Fruit fly (Drosophila melanogaster) whole organism, adult: Measurements from ENCODE around the gene CG31955.

Experiments
- CG11617 ChIP-seq: fragments of 200-800 bp; sonication (Bioruptor generic); optimal IDR thresholded peaks from 2 replicates; lab custom pipeline; 2017; ENCODE audit warnings: mild to moderate bottlenecking, missing biosample characterization, missing genetic modification reagents, missing genetic modification characterization
- CG12768 ChIP-seq: fragments of 200-800 bp; sonication (Bioruptor generic); optimal IDR thresholded peaks from 2 replicates; lab custom pipeline; 2017; ENCODE audit warnings: missing biosample characterization, missing genetic modification characterization, mild to moderate bottlenecking, moderate library complexity, missing genetic modification reagents
- CG14711 ChIP-seq: fragments of 200-800 bp; sonication (Bioruptor generic); optimal IDR thresholded peaks from 2 replicates; lab custom pipeline; 2018; ENCODE audit warnings: missing biosample characterization, mild to moderate bottlenecking, missing genetic modification characterization, moderate library complexity
- CG33017 ChIP-seq: fragments of 200-800 bp; sonication (Bioruptor generic); optimal IDR thresholded peaks from 2 replicates; lab custom pipeline; 2018; ENCODE audit warnings: missing biosample characterization, mild to moderate bottlenecking, missing genetic modification characterization, moderate library complexity
- CG5204 ChIP-seq: fragments of 200-800 bp; sonication (Bioruptor generic); optimal IDR thresholded peaks from 2 replicates; lab custom pipeline; 2016; ENCODE audit warnings: missing biosample characterization, missing genetic modification characterization
- CG7045 ChIP-seq: fragments of 200-800 bp; sonication (Bioruptor generic); optimal IDR thresholded peaks from 2 replicates; lab custom pipeline; 2017; ENCODE audit warnings: missing biosample characterization, mild to moderate bottlenecking, missing genetic modification characterization
- CG7101 ChIP-seq: fragments of 200-800 bp; sonication (Bioruptor generic); optimal IDR thresholded peaks from 2 replicates; lab custom pipeline; 2018; ENCODE audit warnings: missing biosample characterization, mild to moderate bottlenecking, missing genetic modification characterization, moderate library complexity
- Clk ChIP-seq: fragments of 200-800 bp; sonication (Bioruptor generic); optimal IDR thresholded peaks from 2 replicates; lab custom pipeline; 2017; ENCODE audit warnings: missing biosample characterization, missing genetic modification characterization
- Crg-1 ChIP-seq: fragments of 200-800 bp; sonication (Bioruptor generic); optimal IDR thresholded peaks from 2 replicates; lab custom pipeline; 2016; ENCODE audit warnings: missing biosample characterization, missing genetic modification characterization
- Hr96 ChIP-seq: fragments of 200-800 bp; sonication (Bioruptor generic); optimal IDR thresholded peaks from 2 replicates; lab custom pipeline; 2016; ENCODE audit warnings: missing biosample characterization, missing genetic modification characterization
- Mnt ChIP-seq: fragments of 200-800 bp; sonication (Bioruptor generic); optimal IDR thresholded peaks from 2 replicates; lab custom pipeline; 2016; ENCODE audit warnings: missing biosample characterization, mild to moderate bottlenecking, missing genetic modification characterization
- bab1 ChIP-seq: fragments of 200-800 bp; sonication (Bioruptor generic); optimal IDR thresholded peaks from 3 replicates; lab custom pipeline; 2019; ENCODE audit warnings: missing biosample characterization, mild to moderate bottlenecking, missing genetic modification characterization, moderate library complexity
- cic ChIP-seq: fragments of 200-800 bp; sonication (Bioruptor generic); optimal IDR thresholded peaks from 2 replicates; lab custom pipeline; 2017; ENCODE audit warnings: missing biosample characterization, mild to moderate bottlenecking, missing genetic modification characterization, moderate library complexity
- cnc ChIP-seq, 2 experiments: fragments of >200 bp; optimal IDR thresholded peaks; 2 replicates each; lab custom pipeline; 2017
- kay ChIP-seq: fragments of 200-800 bp; sonication (Bioruptor generic); peaks from one replicate; lab custom pipeline; 2016; ENCODE audit warnings: missing biosample characterization, missing genetic modification characterization, borderline replicate concordance
- ovo ChIP-seq: fragments of 200-800 bp; sonication (Bioruptor generic); optimal IDR thresholded peaks from 2 replicates; lab custom pipeline; 2016; ENCODE audit warnings: missing biosample characterization, missing genetic modification characterization
- pad ChIP-seq: fragments of 200-800 bp; sonication (Bioruptor generic); optimal IDR thresholded peaks from 3 replicates; lab custom pipeline; 2017; ENCODE audit warnings: missing biosample characterization, missing genetic modification characterization, mild to moderate bottlenecking, moderate library complexity, missing genetic modification reagents
- tj ChIP-seq: fragments of 200-800 bp; sonication (Bioruptor generic); optimal IDR thresholded peaks from 3 replicates; lab custom pipeline; 2017; ENCODE audit warnings: missing biosample characterization, mild to moderate bottlenecking, missing genetic modification characterization, moderate library complexity
- toe ChIP-seq: fragments of 200-800 bp; sonication (Bioruptor generic); optimal IDR thresholded peaks from 2 replicates; lab custom pipeline; 2016; ENCODE audit warnings: missing biosample characterization, missing genetic modification characterization

CG31955 gene

dm6 chr2L:3737003-3737662 lies 24.2 kb upstream of the CG31955 start:
- no peak for TF ChIP-seq kay (GFP tag; lab: Kevin White, UChicago)

- TF ChIP-seq Hr96 (GFP tag; lab: Kevin White, UChicago) (no peak), CG5204 (GFP tag; lab: Kevin White, UChicago) (no peak), CG14711 (tag; lab: Kevin White, UChicago) (no peak), pad (GFP tag; lab: Kevin White, UChicago) (no peak), toe (GFP tag; lab: Kevin White, UChicago) (no peak)
Observed at dm6 chr2L:3731055-3731454, 18.1 kb upstream of the CG31955 start.

dm6 chr2L:3730182-3730975 lies 17.5 kb upstream of the CG31955 start, which contains the start of gene CG10019:
TSS of gene CG10019 (plus strand) at chr2L:3730466.
- no peak for TF ChIP-seq CG5204 (GFP tag; lab: Kevin White, UChicago)
- TF ChIP-seq CG7045 (GFP tag; lab: Kevin White, UChicago), result no peak
- TF ChIP-seq kay (GFP tag; lab: Kevin White, UChicago), result peak; percentile 65

dm6 chr2L:3729635-3730034 lies 16.7 kb upstream of the CG31955 start:
- no peak for TF ChIP-seq tj (GFP tag; lab: Kevin White, UChicago)
- no peak for TF ChIP-seq CG11617 (GFP tag; lab: Kevin White, UChicago)
- no peak for TF ChIP-seq CG5204 (GFP tag; lab: Kevin White, UChicago)
- TF ChIP-seq CG14711 (tag; lab: Kevin White, UChicago), result no peak

- TF ChIP-seq CG11617 (GFP tag; lab: Kevin White, UChicago), result no peak
- no peak for TF ChIP-seq CG14711 (tag; lab: Kevin White, UChicago)
- peak; percentile 5 for TF ChIP-seq CG5204 (GFP tag; lab: Kevin White, UChicago)
- no peak for TF ChIP-seq toe (GFP tag; lab: Kevin White, UChicago)
Observed at dm6 chr2L:3719414-3719959, 6.6 kb upstream of the CG31955 start.

dm6 chr2L:3717673-3718235 lies 4.8 kb upstream of the CG31955 start, which contains the start of the genes lectin-24A and Shaw:
TSS of gene lectin-24A (minus strand) at chr2L:3717773.
TSS of gene Shaw (plus strand) at chr2L:3718185.
- TF ChIP-seq Crg-1 (GFP tag; lab: Kevin White, UChicago) (no peak), ovo (GFP tag; lab: Kevin White, UChicago) (no peak), CG11617 (GFP tag; lab: Kevin White, UChicago) (no peak), cic (GFP tag; lab: Kevin White, UChicago) (no peak), CG7045 (GFP tag; lab: Kevin White, UChicago) (no peak), kay (GFP tag; lab: Kevin White, UChicago) (no peak), CG7101 (no peak), Clk (GFP tag; lab: Kevin White, UChicago) (no peak), CG5204 (GFP tag; lab: Kevin White, UChicago) (no peak), CG12768 (GFP tag; lab: Kevin White, UChicago) (no peak), toe (GFP tag; lab: Kevin White, UChicago) (no peak), CG33017 (tag; lab: Kevin White, UChicago) (no peak), CG14711 (tag; lab: Kevin White, UChicago) (no peak), Mnt (GFP tag; lab: Kevin White, UChicago) (no peak), pad (GFP tag; lab: Kevin White, UChicago) (no peak), cnc (optimal IDR thresholded peaks at IDR 0.05; lab: Kevin White, UChicago) (no peak)

- TF ChIP-seq Clk (GFP tag; lab: Kevin White, UChicago) (no peak), CG12768 (GFP tag; lab: Kevin White, UChicago) (no peak), toe (GFP tag; lab: Kevin White, UChicago) (no peak), CG7101 (no peak), cnc (optimal IDR thresholded peaks at IDR 0.05; lab: Kevin White, UChicago) (no peak), CG11617 (GFP tag; lab: Kevin White, UChicago) (no peak), CG14711 (tag; lab: Kevin White, UChicago) (no peak), cic (GFP tag; lab: Kevin White, UChicago) (no peak), Mnt (GFP tag; lab: Kevin White, UChicago) (no peak), bab1 (GFP tag; lab: Kevin White, UChicago) (no peak), Crg-1 (GFP tag; lab: Kevin White, UChicago) (no peak)
Observed at dm6 chr2L:3713545-3714156, 746 bp upstream of the CG31955 start.
